Fruit fly (Drosophila melanogaster) whole organism, embryonic: ENCODE results near the gene Cyp4g15.

Experiments used
- ATbp ChIP-seq: fragments of 200-800 bp; sonication (Bioruptor generic); optimal IDR thresholded peaks from 2 replicates; lab custom pipeline; 2017; ENCODE audit warnings: missing biosample characterization, mild to moderate bottlenecking, missing genetic modification characterization, missing genetic modification reagents
- Adf1 ChIP-seq: fragments of 200-800 bp; sonication (Bioruptor generic); IDR thresholded peaks from 2 replicates; pipeline ENCODE4 v1.3.6; 2022; ENCODE audit warnings: missing biosample characterization, missing genetic modification characterization
- Aef1 ChIP-seq: fragments of 200-800 bp; sonication (Bioruptor generic); IDR thresholded peaks from 3 replicates; pipeline ENCODE4 v1.3.6; 2022; ENCODE audit warnings: missing biosample characterization, missing genetic modification characterization
- Awh ChIP-seq: fragments of 200-800 bp; sonication (Bioruptor generic); IDR thresholded peaks from 2 replicates; pipeline ENCODE4, ENCODE4 v1.3.6; 2022; ENCODE audit warnings: missing biosample characterization, missing genetic modification characterization
- Bgb ChIP-seq: fragments of 200-800 bp; sonication (Bioruptor generic); IDR thresholded peaks from 2 replicates; pipeline ENCODE4 v1.3.6; 2022; ENCODE audit warnings: missing biosample characterization, missing genetic modification characterization; ENCODE audit not compliant: partially characterized antibody
- Blimp-1 ChIP-seq: fragments of 200-800 bp; sonication (Bioruptor generic); optimal IDR thresholded peaks from 3 replicates; lab custom pipeline; 2018; ENCODE audit warnings: missing biosample characterization, missing genetic modification characterization, mild to moderate bottlenecking, moderate library complexity, missing genetic modification reagents
- CG1024 ChIP-seq: fragments of 200-800 bp; sonication (Bioruptor generic); IDR thresholded peaks from 2 replicates; pipeline ENCODE4 v1.3.6; 2022; ENCODE audit warnings: missing biosample characterization, missing genetic modification characterization
- CG10274 ChIP-seq: fragments of 200-800 bp; sonication (Bioruptor generic); optimal IDR thresholded peaks from 3 replicates; lab custom pipeline; 2017; ENCODE audit warnings: missing biosample characterization, mild to moderate bottlenecking, missing genetic modification characterization
- CG10979 ChIP-seq: fragments of 200-800 bp; sonication (Bioruptor generic); optimal IDR thresholded peaks from 2 replicates; lab custom pipeline; 2018; ENCODE audit warnings: missing biosample characterization, mild to moderate bottlenecking, missing genetic modification characterization, moderate library complexity
- CG1233 ChIP-seq: fragments of 200-800 bp; sonication (Bioruptor generic); optimal IDR thresholded peaks from 4 replicates; lab custom pipeline; 2018; ENCODE audit warnings: missing biosample characterization, mild to moderate bottlenecking, missing genetic modification characterization
- CG13123 ChIP-seq: fragments of 200-800 bp; sonication (Bioruptor generic); optimal IDR thresholded peaks from 2 replicates; lab custom pipeline; 2016; ENCODE audit warnings: missing biosample characterization, missing genetic modification characterization
- CG17328 ChIP-seq: fragments of 200-800 bp; sonication (Bioruptor generic); IDR thresholded peaks from 2 replicates; pipeline ENCODE4 v1.3.6; 2022; ENCODE audit warnings: missing biosample characterization, missing genetic modification characterization
- CG17359 ChIP-seq: fragments of 200-800 bp; sonication (Bioruptor generic); optimal IDR thresholded peaks from 3 replicates; lab custom pipeline; 2018; ENCODE audit warnings: missing biosample characterization, mild to moderate bottlenecking, missing genetic modification characterization, moderate library complexity
- CG17912 ChIP-seq: fragments of 200-800 bp; sonication (Bioruptor generic); optimal IDR thresholded peaks from 2 replicates; lab custom pipeline; 2018; ENCODE audit warnings: missing biosample characterization, mild to moderate bottlenecking, missing genetic modification characterization
- CG2116 ChIP-seq: fragments of 200-800 bp; sonication (Bioruptor generic); optimal IDR thresholded peaks from 3 replicates; lab custom pipeline; 2018; ENCODE audit warnings: missing biosample characterization, mild to moderate bottlenecking, missing genetic modification characterization
- CG2120 ChIP-seq: fragments of 200-800 bp; sonication (Bioruptor generic); optimal IDR thresholded peaks from 3 replicates; lab custom pipeline; 2016; ENCODE audit warnings: missing biosample characterization, missing genetic modification characterization
- CG2712 ChIP-seq: fragments of 200-800 bp; optimal IDR thresholded peaks from 3 replicates; lab custom pipeline; 2019; ENCODE audit warnings: missing biosample characterization, mild to moderate bottlenecking, missing genetic modification characterization, moderate library complexity
- CG30020 ChIP-seq: fragments of 200-800 bp; optimal IDR thresholded peaks from 2 replicates; lab custom pipeline; 2019; ENCODE audit warnings: missing biosample characterization, mild to moderate bottlenecking, missing genetic modification characterization, moderate library complexity
- CG32767 ChIP-seq: fragments of 200-800 bp; sonication (Bioruptor generic); IDR thresholded peaks from 2 replicates; pipeline ENCODE4 v1.3.6; 2022; ENCODE audit warnings: missing biosample characterization, missing genetic modification characterization
- CG4404 ChIP-seq: fragments of 200-800 bp; sonication (Bioruptor generic); IDR thresholded peaks from 2 replicates; pipeline ENCODE4 v1.3.6; 2022; ENCODE audit warnings: missing biosample characterization, missing genetic modification characterization
- CG6791 ChIP-seq: fragments of 200-800 bp; sonication (Bioruptor generic); IDR thresholded peaks from 3 replicates; pipeline ENCODE4 v1.3.6; 2022; ENCODE audit warnings: missing biosample characterization, missing genetic modification characterization; ENCODE audit not compliant: partially characterized antibody
- CG7745 ChIP-seq: fragments of 200-800 bp; sonication (Bioruptor generic); optimal IDR thresholded peaks from 2 replicates; lab custom pipeline; 2018; ENCODE audit warnings: missing biosample characterization, mild to moderate bottlenecking, missing genetic modification characterization, moderate library complexity
- CTCF ChIP-seq: fragments of 200-800 bp; sonication (Bioruptor generic); optimal IDR thresholded peaks from 2 replicates; lab custom pipeline; 2017; ENCODE audit warnings: missing biosample characterization, mild to moderate bottlenecking, missing genetic modification characterization, moderate library complexity
- CkIIα-i1 ChIP-seq: fragments of 200-800 bp; sonication (Bioruptor generic); IDR thresholded peaks from 2 replicates; pipeline ENCODE4 v1.3.6; 2022; ENCODE audit warnings: missing biosample characterization, missing genetic modification characterization
- E2f2 ChIP-seq: fragments of 200-800 bp; sonication (Bioruptor generic); IDR thresholded peaks from 2 replicates; pipeline ENCODE4 v1.3.6; 2022; ENCODE audit warnings: missing biosample characterization, missing genetic modification characterization
- Gug ChIP-seq: fragments of 200-800 bp; sonication (Bioruptor generic); IDR thresholded peaks from 4 replicates; pipeline ENCODE4 v1.3.6; 2022; ENCODE audit warnings: missing biosample characterization, missing genetic modification characterization
- Hr51 ChIP-seq, 2 experiments: fragments of 200-800 bp; sonication (Bioruptor generic); optimal IDR thresholded peaks; 2 replicates in 1 of 2; 3 replicates in 1 of 2; lab custom pipeline; 2016 to 2018; ENCODE audit warnings: missing biosample characterization in 2 of 2, missing genetic modification characterization in 2 of 2, mild to moderate bottlenecking in 1 of 2, moderate library complexity in 1 of 2
- Lpt ChIP-seq: fragments of >200 bp; optimal IDR thresholded peaks from 2 replicates; lab custom pipeline; 2018; ENCODE audit warnings: missing biosample characterization, missing genetic modification characterization
- Myb ChIP-seq: fragments of 200-800 bp; sonication (Bioruptor generic); optimal IDR thresholded peaks from 2 replicates; lab custom pipeline; 2016; ENCODE audit warnings: missing biosample characterization, missing genetic modification characterization
- Oli ChIP-seq: fragments of 200-800 bp; sonication (Bioruptor generic); optimal IDR thresholded peaks from 2 replicates; lab custom pipeline; 2018; ENCODE audit warnings: missing biosample characterization, mild to moderate bottlenecking, missing genetic modification characterization, moderate library complexity
- Xbp1 ChIP-seq: fragments of 200-800 bp; sonication (Bioruptor generic); optimal IDR thresholded peaks from 3 replicates; lab custom pipeline; 2016; ENCODE audit warnings: missing biosample characterization, mild to moderate bottlenecking, missing genetic modification characterization
- ab ChIP-seq: fragments of 200-800 bp; sonication (Bioruptor generic); optimal IDR thresholded peaks from 2 replicates; lab custom pipeline; 2016; ENCODE audit warnings: missing biosample characterization, missing genetic modification characterization
- abd-A ChIP-seq: fragments of 200-800 bp; sonication (Bioruptor generic); optimal IDR thresholded peaks from 3 replicates; lab custom pipeline; 2019; ENCODE audit warnings: missing biosample characterization, mild to moderate bottlenecking, missing genetic modification characterization, moderate library complexity
- ase ChIP-seq: fragments of 200-800 bp; sonication (Bioruptor generic); IDR thresholded peaks from 3 replicates; pipeline ENCODE4 v1.3.6; 2022; ENCODE audit warnings: missing biosample characterization, missing genetic modification characterization
- bsh ChIP-seq, 2 experiments: fragments of 200-800 bp; sonication (Bioruptor generic); optimal IDR thresholded peaks; 2 replicates each; lab custom pipeline; 2017 to 2018; ENCODE audit warnings: mild to moderate bottlenecking in 2 of 2, missing biosample characterization in 2 of 2, missing genetic modification characterization in 2 of 2, moderate library complexity in 1 of 2
- cwo ChIP-seq: fragments of 200-800 bp; sonication (Bioruptor generic); optimal IDR thresholded peaks from 3 replicates; lab custom pipeline; 2017; ENCODE audit warnings: missing biosample characterization, missing genetic modification characterization, mild to moderate bottlenecking, moderate library complexity, missing genetic modification reagents
- disco-r ChIP-seq: fragments of 200-800 bp; sonication (Bioruptor generic); optimal IDR thresholded peaks from 2 replicates; lab custom pipeline; 2016; ENCODE audit warnings: missing biosample characterization, missing genetic modification characterization
- dpn ChIP-seq, 2 experiments: fragments of 200-800 bp; sonication (Bioruptor generic); optimal IDR thresholded peaks; 3 replicates each; lab custom pipeline; 2016; ENCODE audit warnings: missing biosample characterization in 2 of 2, missing genetic modification characterization in 2 of 2
- fd64A ChIP-seq: fragments of 200-800 bp; sonication (Bioruptor generic); optimal IDR thresholded peaks from 3 replicates; lab custom pipeline; 2018; ENCODE audit warnings: missing biosample characterization, mild to moderate bottlenecking, missing genetic modification characterization
- hbn ChIP-seq: fragments of 200-800 bp; sonication (Bioruptor generic); IDR thresholded peaks from 2 replicates; pipeline ENCODE4 v1.3.6; 2022; ENCODE audit warnings: missing biosample characterization, missing genetic modification characterization; ENCODE audit not compliant: partially characterized antibody
- insv ChIP-seq, 2 experiments: fragments of 200-800 bp; sonication (Bioruptor generic); optimal IDR thresholded peaks; 3 replicates each; lab custom pipeline; 2016 to 2018; ENCODE audit warnings: missing biosample characterization in 2 of 2, missing genetic modification characterization in 2 of 2
- lilli ChIP-seq: fragments of 200-800 bp; sonication (Bioruptor generic); optimal IDR thresholded peaks from 3 replicates; lab custom pipeline; 2016; ENCODE audit warnings: missing biosample characterization, missing genetic modification characterization
- luna ChIP-seq: fragments of 200-800 bp; sonication (Bioruptor generic); optimal IDR thresholded peaks from 2 replicates; lab custom pipeline; 2016; ENCODE audit warnings: missing biosample characterization, missing genetic modification characterization
- mam ChIP-seq: fragments of 200-800 bp; sonication (Bioruptor generic); optimal IDR thresholded peaks from 3 replicates; lab custom pipeline; 2016; ENCODE audit warnings: missing biosample characterization, missing genetic modification characterization
- nom ChIP-seq: fragments of 200-800 bp; sonication (Bioruptor generic); optimal IDR thresholded peaks from 2 replicates; lab custom pipeline; 2017; ENCODE audit warnings: missing biosample characterization, missing genetic modification characterization, mild to moderate bottlenecking, moderate library complexity, missing genetic modification reagents
- phol ChIP-seq: fragments of 200-800 bp; sonication (Bioruptor generic); optimal IDR thresholded peaks from 3 replicates; lab custom pipeline; 2018; ENCODE audit warnings: missing biosample characterization, mild to moderate bottlenecking, missing genetic modification characterization, moderate library complexity
- sisA ChIP-seq: fragments of 200-800 bp; sonication (Bioruptor generic); IDR thresholded peaks from 2 replicates; pipeline ENCODE4 v1.3.6; 2022; ENCODE audit warnings: missing biosample characterization, missing genetic modification characterization
- tgo ChIP-seq: fragments of 200-800 bp; sonication (Bioruptor generic); IDR thresholded peaks from 3 replicates; pipeline ENCODE4 v1.3.6; 2022; ENCODE audit warnings: missing biosample characterization, missing genetic modification characterization
- unc-4 ChIP-seq: fragments of 200-800 bp; sonication (Bioruptor generic); IDR thresholded peaks from 2 replicates; pipeline ENCODE4 v1.3.6; 2022; ENCODE audit warnings: missing biosample characterization, missing genetic modification characterization; ENCODE audit not compliant: partially characterized antibody
- wor ChIP-seq: fragments of 200-800 bp; sonication (Bioruptor generic); IDR thresholded peaks from 2 replicates; pipeline ENCODE4 v1.3.6; 2022; ENCODE audit warnings: missing biosample characterization, missing genetic modification characterization

Cyp4g15 gene

dm6 chrX:11491473-11491872 lies 14.6 kb downstream of the Cyp4g15 start, which contains the start of gene CG33235:
CG33235 (minus strand) TSS chrX:11491573.
- no peak for TF ChIP-seq CkIIα-i1 (GFP tag; lab: Robert Waterston, UW)
- TF ChIP-seq lilli: no peak
- TF ChIP-seq CG1024 (GFP tag; lab: Robert Waterston, UW): no peak
- TF ChIP-seq cwo (GFP tag; lab: Kevin White, UChicago): no peak
- TF ChIP-seq Lpt (GFP tag; lab: Kevin White, UChicago): no peak
- no peak for TF ChIP-seq nom
- TF ChIP-seq Adf1 (GFP tag; lab: Robert Waterston, UW): no peak
- TF ChIP-seq E2f2 (GFP tag; lab: Robert Waterston, UW): no peak
- no peak for TF ChIP-seq CG2116 (GFP tag; lab: Kevin White, UChicago)
- no peak for TF ChIP-seq CG13123 (GFP tag; lab: Kevin White, UChicago)
- no peak for TF ChIP-seq dpn (GFP tag; optimal IDR thresholded peaks at IDR 0.05; lab: Kevin White, UChicago)
- no peak for TF ChIP-seq Aef1 (GFP tag; lab: Robert Waterston, UW)
- TF ChIP-seq Hr51 (GFP tag; optimal IDR thresholded peaks at IDR 0.05; lab: Kevin White, UChicago): no peak
- no peak for TF ChIP-seq CG17328 (GFP tag; lab: Robert Waterston, UW)

dm6 chrX:11492205-11492604 lies 15.3 kb downstream of the Cyp4g15 start:
- TF ChIP-seq phol (peak; percentile 5), luna (GFP tag; lab: Kevin White, UChicago) (no peak), disco-r (no peak), mam (GFP tag; lab: Kevin White, UChicago) (no peak), CG32767 (no peak), CG17912 (no peak), ab (no peak), ase (no peak), CG2712 (peak; percentile 24), Bgb (GFP tag; lab: Robert Waterston, UW) (no peak), Oli (tag; lab: Kevin White, UChicago) (no peak), Myb (GFP tag; lab: Kevin White, UChicago) (no peak), CG1233 (no peak), tgo (GFP tag; lab: Robert Waterston, UW) (no peak), hbn (GFP tag; lab: Robert Waterston, UW) (no peak), Gug (no peak), Blimp-1 (GFP tag; lab: Kevin White, UChicago) (peak; percentile 15), CG30020 (tag; lab: Kevin White, UChicago) (no peak), sisA (GFP tag; lab: Robert Waterston, UW) (no peak), CG6791 (GFP tag; lab: Robert Waterston, UW) (no peak), CG17359 (peak; percentile 3), wor (no peak), CG2120 (no peak), CG10274 (GFP tag; lab: Kevin White, UChicago) (no peak), Xbp1 (GFP tag; lab: Kevin White, UChicago) (no peak), unc-4 (GFP tag; lab: Robert Waterston, UW) (no peak), fd64A (GFP tag; lab: Kevin White, UChicago) (no peak), CG10979 (tag; lab: Kevin White, UChicago) (peak; percentile 8), abd-A (no peak), CG7745 (tag; lab: Kevin White, UChicago) (no peak), CG2116 (GFP tag; lab: Kevin White, UChicago) (no peak), Awh (GFP tag; lab: Robert Waterston, UW) (no peak), CTCF (GFP tag; lab: Kevin White, UChicago) (no peak), ATbp (GFP tag; lab: Kevin White, UChicago) (no peak), Adf1 (GFP tag; lab: Robert Waterston, UW) (no peak), Hr51 (GFP tag; optimal IDR thresholded peaks at IDR 0.05; lab: Kevin White, UChicago) (no peak), bsh (GFP tag; optimal IDR thresholded peaks at IDR 0.05; lab: Kevin White, UChicago) (peak in 1 of 2 experiments; percentile 20), insv (GFP tag; optimal IDR thresholded peaks at IDR 0.05; lab: Kevin White, UChicago) (no peak), CG4404 (GFP tag; lab: Robert Waterston, UW) (no peak)
